Worm (Caenorhabditis elegans) whole organism, L4/young adult: ENCODE measurements around the gene M28.4.

Experiments
- W03F9.2 ChIP-seq: fragments of 150-350 bp; optimal IDR thresholded peaks from 2 replicates; lab custom pipeline; 2014; ENCODE audit warnings: missing biosample characterization, missing genetic modification characterization
- dao-5 ChIP-seq: sonication (generic microtip); optimal IDR thresholded peaks from 2 replicates; lab custom pipeline; 2016; ENCODE audit warnings: missing genotype, missing genetic modification characterization, moderate library complexity, missing compliant biosample characterization
- him-1 ChIP-seq: sonication (generic microtip); optimal IDR thresholded peaks from 2 replicates; lab custom pipeline; 2016; ENCODE audit warnings: missing genotype, missing genetic modification reagents, missing genetic modification characterization, missing compliant biosample characterization

DNA sequence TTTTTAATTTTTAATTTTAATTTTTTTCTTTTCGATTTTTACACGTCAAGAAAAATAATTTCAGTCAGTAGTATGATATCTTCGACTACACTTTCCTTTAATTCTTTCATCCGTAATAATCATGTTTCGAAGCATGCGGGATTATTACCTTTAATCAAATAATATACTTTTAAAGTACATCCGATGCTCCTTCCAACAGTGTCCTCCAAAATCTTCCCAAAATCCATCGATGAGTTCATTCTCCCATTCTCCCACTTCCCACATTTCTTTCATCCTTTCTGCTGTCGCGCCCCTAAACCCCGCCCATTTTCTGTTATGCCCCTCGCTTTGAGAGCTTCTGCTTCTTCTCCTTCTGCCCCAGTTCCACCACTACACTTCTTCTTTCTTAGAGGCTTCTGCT lies 51.2 kb downstream of the M28.4 start, which contains the start of gene lgc-57:
- TF ChIP-seq dao-5: no peak
- TF ChIP-seq W03F9.2 (tag; lab: Kevin White, UChicago): no peak
- no peak for TF ChIP-seq him-1 (tag; lab: Kevin White, UChicago)
